Fruit fly (Drosophila melanogaster) whole organism, prepupa: ENCODE results near the gene CG33721.

Experiments used
- Blimp-1 ChIP-seq: fragments of 200-800 bp; sonication (Bioruptor generic); optimal IDR thresholded peaks from 3 replicates; lab custom pipeline; 2017; ENCODE audit warnings: missing biosample characterization, missing genetic modification characterization, mild to moderate bottlenecking, moderate library complexity, missing genetic modification reagents
- CG10631 ChIP-seq: fragments of 200-800 bp; sonication (Bioruptor generic); optimal IDR thresholded peaks from 2 replicates; lab custom pipeline; 2016; ENCODE audit warnings: missing biosample characterization, missing genetic modification characterization
- CG10669 ChIP-seq: fragments of 200-800 bp; sonication (Bioruptor generic); optimal IDR thresholded peaks from 3 replicates; lab custom pipeline; 2018; ENCODE audit warnings: missing biosample characterization, mild to moderate bottlenecking, missing genetic modification characterization, moderate library complexity
- CG11294 ChIP-seq: fragments of 200-800 bp; sonication (Bioruptor generic); IDR thresholded peaks from 2 replicates; pipeline ENCODE4 v1.3.6; 2022; ENCODE audit warnings: missing biosample characterization, missing genetic modification characterization
- CG11762 ChIP-seq: fragments of 200-800 bp; sonication (Bioruptor generic); optimal IDR thresholded peaks from 3 replicates; lab custom pipeline; 2016; ENCODE audit warnings: missing biosample characterization, missing genetic modification characterization; ENCODE audit not compliant: insufficient read depth
- CG15336 ChIP-seq: fragments of 200-800 bp; sonication (Bioruptor generic); IDR thresholded peaks from 2 replicates; pipeline ENCODE4 v1.3.6; 2022; ENCODE audit warnings: missing biosample characterization, missing genetic modification characterization
- CG1621 ChIP-seq: fragments of 200-800 bp; sonication (Bioruptor generic); optimal IDR thresholded peaks from 3 replicates; lab custom pipeline; 2018; ENCODE audit warnings: missing biosample characterization, mild to moderate bottlenecking, missing genetic modification characterization
- CG3032 ChIP-seq: fragments of 200-800 bp; optimal IDR thresholded peaks from 2 replicates; lab custom pipeline; 2019; ENCODE audit warnings: missing biosample characterization, mild to moderate bottlenecking, missing genetic modification characterization, moderate library complexity
- CG32006 ChIP-seq: fragments of 200-800 bp; sonication (Bioruptor generic); optimal IDR thresholded peaks from 3 replicates; lab custom pipeline; 2017; ENCODE audit warnings: missing biosample characterization, mild to moderate bottlenecking, missing genetic modification characterization
- CG34406 ChIP-seq: fragments of 200-800 bp; sonication (Bioruptor generic); optimal IDR thresholded peaks from 3 replicates; lab custom pipeline; 2016; ENCODE audit warnings: missing biosample characterization, missing genetic modification characterization
- CG3919 ChIP-seq: fragments of 200-800 bp; sonication (Bioruptor generic); optimal IDR thresholded peaks from 3 replicates; lab custom pipeline; 2016; ENCODE audit warnings: missing biosample characterization, missing genetic modification characterization
- CG4318 ChIP-seq: fragments of 200-800 bp; sonication (Bioruptor generic); optimal IDR thresholded peaks from 3 replicates; lab custom pipeline; 2017; ENCODE audit warnings: missing biosample characterization, mild to moderate bottlenecking, missing genetic modification characterization
- CG6163 ChIP-seq: fragments of 200-800 bp; sonication (Bioruptor generic); IDR thresholded peaks from 3 replicates; pipeline ENCODE4 v1.3.6; 2022; ENCODE audit warnings: missing biosample characterization, missing genetic modification characterization
- CG6276 ChIP-seq: fragments of 200-800 bp; sonication (Bioruptor generic); optimal IDR thresholded peaks from 2 replicates; lab custom pipeline; 2017; ENCODE audit warnings: missing biosample characterization, mild to moderate bottlenecking, missing genetic modification characterization
- CG6792 ChIP-seq: fragments of 200-800 bp; sonication (Bioruptor generic); optimal IDR thresholded peaks from 3 replicates; lab custom pipeline; 2016; ENCODE audit warnings: missing biosample characterization, missing genetic modification characterization
- CG6808 ChIP-seq: fragments of 200-800 bp; sonication (Bioruptor generic); optimal IDR thresholded peaks from 3 replicates; lab custom pipeline; 2017; ENCODE audit warnings: missing biosample characterization, missing genetic modification characterization, mild to moderate bottlenecking, moderate library complexity, missing genetic modification reagents
- CG8319 ChIP-seq: fragments of 200-800 bp; sonication (Bioruptor generic); optimal IDR thresholded peaks from 3 replicates; lab custom pipeline; 2016; ENCODE audit warnings: missing biosample characterization, missing genetic modification characterization
- CG8632 ChIP-seq: fragments of 200-800 bp; sonication (Bioruptor generic); optimal IDR thresholded peaks from 3 replicates; lab custom pipeline; 2016; ENCODE audit warnings: missing biosample characterization, missing genetic modification characterization
- CG9139 ChIP-seq: fragments of 200-800 bp; sonication (Bioruptor generic); optimal IDR thresholded peaks from 3 replicates; lab custom pipeline; 2017; ENCODE audit warnings: missing biosample characterization, mild to moderate bottlenecking, missing genetic modification characterization
- Eip75B ChIP-seq: fragments of 200-800 bp; sonication (Bioruptor generic); optimal IDR thresholded peaks from 3 replicates; lab custom pipeline; 2016; ENCODE audit warnings: missing biosample characterization, missing genetic modification characterization
- Eip93F ChIP-seq: fragments of 200-800 bp; sonication (Bioruptor generic); optimal IDR thresholded peaks from 2 replicates; lab custom pipeline; 2016; ENCODE audit warnings: missing biosample characterization, mild to moderate bottlenecking, missing genetic modification characterization
- Ets21C ChIP-seq: fragments of 200-800 bp; sonication (Bioruptor generic); optimal IDR thresholded peaks from 3 replicates; lab custom pipeline; 2016; ENCODE audit warnings: missing biosample characterization, missing genetic modification characterization
- Gug ChIP-seq: fragments of 200-800 bp; sonication (Bioruptor generic); IDR thresholded peaks from 2 replicates; pipeline ENCODE4 v1.3.6; 2022; ENCODE audit warnings: missing biosample characterization, missing genetic modification characterization
- Hr38 ChIP-seq: sonication (Bioruptor generic); optimal IDR thresholded peaks from 2 replicates; lab custom pipeline; 2016; ENCODE audit warnings: missing biosample characterization, missing genetic modification characterization
- Hr39 ChIP-seq: fragments of 200-800 bp; sonication (Bioruptor generic); optimal IDR thresholded peaks from 2 replicates; lab custom pipeline; 2016; ENCODE audit warnings: missing biosample characterization, missing genetic modification characterization
- Hr4 ChIP-seq: fragments of 200-800 bp; sonication (Bioruptor generic); optimal IDR thresholded peaks from 3 replicates; lab custom pipeline; 2016; ENCODE audit warnings: missing biosample characterization, missing genetic modification characterization
- Lpt ChIP-seq: fragments of 200-800 bp; sonication (Bioruptor generic); optimal IDR thresholded peaks from 3 replicates; lab custom pipeline; 2016; ENCODE audit warnings: missing biosample characterization, missing genetic modification characterization
- OdsH ChIP-seq: fragments of 200-800 bp; sonication (Bioruptor generic); optimal IDR thresholded peaks from 3 replicates; lab custom pipeline; 2016; ENCODE audit warnings: missing biosample characterization, missing genetic modification characterization
- Smox ChIP-seq: fragments of 200-800 bp; sonication (Bioruptor generic); optimal IDR thresholded peaks from 3 replicates; lab custom pipeline; 2016; ENCODE audit warnings: missing biosample characterization, missing genetic modification characterization
- Sox102F ChIP-seq: fragments of 200-800 bp; sonication (Bioruptor generic); optimal IDR thresholded peaks from 2 replicates; lab custom pipeline; 2016; ENCODE audit warnings: missing biosample characterization, mild to moderate bottlenecking, missing genetic modification characterization
- Sox15 ChIP-seq: fragments of 200-800 bp; sonication (Bioruptor generic); optimal IDR thresholded peaks from 3 replicates; lab custom pipeline; 2016; ENCODE audit warnings: missing biosample characterization, missing genetic modification characterization
- achi ChIP-seq: fragments of 200-800 bp; sonication (Bioruptor generic); optimal IDR thresholded peaks from 3 replicates; lab custom pipeline; 2016; ENCODE audit warnings: missing biosample characterization, missing genetic modification characterization
- cyc ChIP-seq: fragments of 200-800 bp; sonication (Bioruptor generic); optimal IDR thresholded peaks from 3 replicates; lab custom pipeline; 2016; ENCODE audit warnings: missing biosample characterization, missing genetic modification characterization
- dsx ChIP-seq: fragments of 200-800 bp; optimal IDR thresholded peaks from 3 replicates; lab custom pipeline; 2019; ENCODE audit warnings: missing biosample characterization, mild to moderate bottlenecking, missing genetic modification characterization, moderate library complexity; ENCODE audit not compliant: poor library complexity, severe bottlenecking
- eg ChIP-seq: fragments of 200-800 bp; sonication (Bioruptor generic); IDR thresholded peaks from 3 replicates; pipeline ENCODE4 v1.3.6; 2022; ENCODE audit warnings: missing biosample characterization, missing genetic modification characterization
- fd59A ChIP-seq: fragments of 200-800 bp; sonication (Bioruptor generic); optimal IDR thresholded peaks from 2 replicates; lab custom pipeline; 2017; ENCODE audit warnings: missing biosample characterization, mild to moderate bottlenecking, missing genetic modification characterization, missing genetic modification reagents
- fd85E ChIP-seq: fragments of 200-800 bp; sonication (Bioruptor generic); optimal IDR thresholded peaks from 3 replicates; lab custom pipeline; 2016; ENCODE audit warnings: missing biosample characterization, missing genetic modification characterization
- fkh ChIP-seq: fragments of 200-800 bp; sonication (Bioruptor generic); optimal IDR thresholded peaks from 3 replicates; lab custom pipeline; 2017; ENCODE audit warnings: missing biosample characterization, mild to moderate bottlenecking, missing genetic modification characterization, moderate library complexity
- lz ChIP-seq: fragments of 200-800 bp; sonication (Bioruptor generic); optimal IDR thresholded peaks from 3 replicates; lab custom pipeline; 2016; ENCODE audit warnings: missing biosample characterization, missing genetic modification characterization
- net ChIP-seq: fragments of 200-800 bp; sonication (Bioruptor generic); optimal IDR thresholded peaks from 3 replicates; lab custom pipeline; 2016; ENCODE audit warnings: missing biosample characterization, missing genetic modification characterization
- spab ChIP-seq: fragments of 200-800 bp; sonication (Bioruptor generic); optimal IDR thresholded peaks from 2 replicates; lab custom pipeline; 2017; ENCODE audit warnings: missing biosample characterization, mild to moderate bottlenecking, missing genetic modification characterization, missing genetic modification reagents
- ss ChIP-seq, 2 experiments: fragments of 200-800 bp; sonication (Bioruptor generic); optimal IDR thresholded peaks; 2 replicates in 1 of 2; 3 replicates in 1 of 2; lab custom pipeline; 2017 to 2018; ENCODE audit warnings: mild to moderate bottlenecking in 2 of 2, missing biosample characterization in 2 of 2, missing genetic modification characterization in 2 of 2, moderate library complexity in 1 of 2
- svp ChIP-seq: fragments of 200-800 bp; sonication (Bioruptor generic); peaks from one replicate; lab custom pipeline; 2016; ENCODE audit warnings: missing biosample characterization, missing genetic modification characterization
- vri ChIP-seq: fragments of 200-800 bp; sonication (Bioruptor generic); optimal IDR thresholded peaks from 3 replicates; lab custom pipeline; 2016; ENCODE audit warnings: missing biosample characterization, mild to moderate bottlenecking, missing genetic modification characterization

Gene CG33721

DNA sequence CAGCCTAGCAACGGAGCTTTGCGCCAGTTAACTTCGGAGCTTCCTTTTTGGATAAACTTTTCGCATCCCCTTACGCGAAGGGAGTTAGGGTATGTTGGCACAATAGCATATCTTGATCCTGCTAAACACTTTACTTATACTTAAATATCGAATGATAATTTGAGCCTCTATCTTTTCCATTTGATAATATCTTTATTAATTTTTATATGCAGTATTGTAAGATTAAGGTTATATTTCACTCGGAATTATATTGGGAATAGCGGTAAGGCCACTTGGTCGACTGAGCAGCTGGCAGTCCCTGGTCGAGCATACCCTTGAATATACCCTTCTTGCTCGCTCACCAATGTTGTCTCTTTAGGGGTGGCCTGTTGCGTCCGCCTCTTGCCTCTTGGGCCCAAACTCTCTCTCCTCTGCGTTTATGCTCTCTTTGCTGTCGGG is 37.9 kb downstream of the CG33721 start (continued):
- peak; percentile 53 for TF ChIP-seq Lpt (GFP tag; lab: Kevin White, UChicago)
- no peak for TF ChIP-seq Hr38 (GFP tag; lab: Kevin White, UChicago)
- peak; percentile 66 for TF ChIP-seq svp (GFP tag; lab: Kevin White, UChicago)
- TF ChIP-seq Sox102F (GFP tag; lab: Kevin White, UChicago): peak; percentile 74
- TF ChIP-seq CG11762 (GFP tag; lab: Kevin White, UChicago): peak; percentile 13
- peak; percentile 60 for TF ChIP-seq Eip75B
- no peak for TF ChIP-seq Sox15 (GFP tag; lab: Kevin White, UChicago)
- no peak for TF ChIP-seq fd85E (GFP tag; lab: Kevin White, UChicago)
- no peak for TF ChIP-seq Blimp-1
- TF ChIP-seq lz (GFP tag; lab: Kevin White, UChicago): peak; percentile 51
- TF ChIP-seq CG8319 (GFP tag; lab: Kevin White, UChicago): peak; percentile 48
- TF ChIP-seq vri (GFP tag; lab: Kevin White, UChicago): peak; percentile 2
- TF ChIP-seq Ets21C (GFP tag; lab: Kevin White, UChicago): no peak
- peak; percentile 50 for TF ChIP-seq cyc (GFP tag; lab: Kevin White, UChicago)
- peak; percentile 82 for TF ChIP-seq CG15336 (GFP tag; lab: Robert Waterston, UW)
- TF ChIP-seq fkh (GFP tag; lab: Kevin White, UChicago): peak; percentile 54
- peak; percentile 61 for TF ChIP-seq Gug (GFP tag; lab: Robert Waterston, UW)
- peak; percentile 79 for TF ChIP-seq CG11294
- peak; percentile 56 for TF ChIP-seq CG6792 (GFP tag; lab: Kevin White, UChicago)
- TF ChIP-seq dsx (GFP tag; lab: Kevin White, UChicago): peak; percentile 5
- peak; percentile 62 for TF ChIP-seq CG6163 (GFP tag; lab: Robert Waterston, UW)
- no peak for TF ChIP-seq CG4318 (GFP tag; lab: Kevin White, UChicago)
- TF ChIP-seq CG32006 (GFP tag; lab: Kevin White, UChicago): peak; percentile 67
- TF ChIP-seq spab: peak; percentile 43
- peak; percentile 62 for TF ChIP-seq CG10631 (GFP tag; lab: Kevin White, UChicago)
- no peak for TF ChIP-seq CG1621 (tag; lab: Kevin White, UChicago)
- no peak for TF ChIP-seq ss (GFP tag; optimal IDR thresholded peaks at IDR 0.05; lab: Kevin White, UChicago)
- TF ChIP-seq CG34406 (GFP tag; lab: Kevin White, UChicago): peak; percentile 53
- TF ChIP-seq CG3919 (GFP tag; lab: Kevin White, UChicago): peak; percentile 60
- TF ChIP-seq OdsH (GFP tag; lab: Kevin White, UChicago): peak; percentile 68
- TF ChIP-seq achi (GFP tag; lab: Kevin White, UChicago): peak; percentile 58
- TF ChIP-seq Hr39 (GFP tag; lab: Kevin White, UChicago): peak; percentile 37

dm6 chr3R:22372535-22372934 is 41.7 kb downstream of the CG33721 start, which contains the start of gene CG7069:
Gene CG7069, plus strand, starts transcription at chr3R:22372835.
- TF ChIP-seq CG11762 (GFP tag; lab: Kevin White, UChicago) (no peak), CG6808 (GFP tag; lab: Kevin White, UChicago) (no peak), Eip93F (GFP tag; lab: Kevin White, UChicago) (no peak), CG6792 (GFP tag; lab: Kevin White, UChicago) (no peak), CG3032 (no peak), net (GFP tag; lab: Kevin White, UChicago) (no peak), eg (GFP tag; lab: Robert Waterston, UW) (no peak), Hr4 (GFP tag; lab: Kevin White, UChicago) (no peak), Gug (GFP tag; lab: Robert Waterston, UW) (no peak), fd85E (GFP tag; lab: Kevin White, UChicago) (no peak)

dm6 chr3R:22375674-22376073 is 44.8 kb downstream of the CG33721 start, which contains the start of gene CG18596:
Gene CG18596, plus strand, starts transcription at chr3R:22375923.
- TF ChIP-seq CG6276 (GFP tag; lab: Kevin White, UChicago) (no peak), Sox15 (GFP tag; lab: Kevin White, UChicago) (no peak), Smox (GFP tag; lab: Kevin White, UChicago) (no peak), fd59A (GFP tag; lab: Kevin White, UChicago) (no peak), CG6163 (GFP tag; lab: Robert Waterston, UW) (no peak), Gug (GFP tag; lab: Robert Waterston, UW) (no peak), CG9139 (no peak), Hr4 (GFP tag; lab: Kevin White, UChicago) (no peak), CG10669 (GFP tag; lab: Kevin White, UChicago) (no peak), CG8632 (GFP tag; lab: Kevin White, UChicago) (no peak), CG1621 (tag; lab: Kevin White, UChicago) (no peak)
